Fruit fly (Drosophila melanogaster): Measurements from ENCODE around the gene qua.

Gene qua

DNA sequence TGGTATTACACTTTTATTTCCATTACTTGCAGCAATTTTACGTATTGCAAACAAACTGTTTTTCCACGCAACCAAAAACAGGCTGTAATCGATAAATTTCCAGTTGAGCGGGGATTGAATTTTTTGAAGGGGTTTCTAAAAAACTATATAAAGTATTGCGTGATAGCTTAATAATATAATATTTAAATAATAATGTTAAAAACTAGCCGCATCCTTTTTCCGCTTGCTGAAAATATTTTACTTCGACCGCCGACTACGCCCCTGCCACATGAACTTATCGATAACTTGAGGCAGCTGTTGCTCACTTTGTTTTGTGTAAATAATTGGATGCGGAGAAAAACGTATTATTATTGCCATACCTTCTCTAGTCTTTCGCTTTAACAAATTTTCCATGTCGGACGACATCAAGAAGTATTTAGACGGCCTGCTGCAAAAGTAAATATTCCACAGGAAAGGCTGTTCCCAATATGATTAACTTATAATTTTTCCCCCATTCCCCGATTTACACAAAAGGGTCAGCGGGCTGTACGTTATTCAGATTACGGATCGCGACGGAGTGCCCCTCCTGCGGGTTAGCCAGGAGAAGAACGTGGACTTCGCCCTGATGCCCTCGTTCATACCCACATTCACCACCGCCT lies 15.9 kb downstream of the qua start, which contains the start of the genes fws and Lamtor3 (continued):
- TF ChIP-seq CG13424 (tag; optimal IDR thresholded peaks at IDR 0.05) (peak; percentile 97), disco-r (GFP tag; optimal IDR thresholded peaks at IDR 0.05) (peak; percentile 73), CG9437 (GFP tag; optimal IDR thresholded peaks at IDR 0.05) (peak; percentile 96), cg (GFP tag; optimal IDR thresholded peaks at IDR 0.05) (no peak), CG17612 (GFP tag; IDR thresholded peaks at IDR 0.05) (peak; percentile 97), chm (GFP tag; IDR thresholded peaks at IDR 0.05) (peak; percentile 99), CG31224 (GFP tag; IDR thresholded peaks at IDR 0.05) (peak; percentile 97), Opbp (GFP tag; IDR thresholded peaks at IDR 0.05; ENCODE audit: partially characterized antibody) (peak; percentile 51; the same call in 1 of the 3 replicates), lilli (GFP tag; optimal IDR thresholded peaks at IDR 0.05) (peak; percentile 97), dmrt11E (tag; optimal IDR thresholded peaks at IDR 0.05) (peak; percentile 98), toy (GFP tag; IDR thresholded peaks at IDR 0.05) (peak; percentile 98), Eip74EF (GFP tag; optimal IDR thresholded peaks at IDR 0.05) (peak in 1 of 2 experiments; percentile 95), fu2 (GFP tag; optimal IDR thresholded peaks at IDR 0.05) (peak; percentile 87), Taf1 (GFP tag; IDR thresholded peaks at IDR 0.05) (peak; percentile 99), tio (GFP tag; optimal IDR thresholded peaks at IDR 0.05) (peak; percentile 94), ftz-f1 (GFP tag; optimal IDR thresholded peaks at IDR 0.05) (peak; percentile 66), Nf-YA (GFP tag; IDR thresholded peaks at IDR 0.05) (peak; percentile 97), Sin3A (optimal IDR thresholded peaks at IDR 0.05) (no peak), row (GFP tag; IDR thresholded peaks at IDR 0.05) (peak; percentile 99), CG4820 (GFP tag; optimal IDR thresholded peaks at IDR 0.05) (peak; percentile 95), MTF-1 (GFP tag; optimal IDR thresholded peaks at IDR 0.05; ENCODE audit: borderline replicate concordance) (peak; percentile 95), Dll (GFP tag; IDR thresholded peaks at IDR 0.05; ENCODE audit: partially characterized antibody) (peak; percentile 74), trem (tag; optimal IDR thresholded peaks at IDR 0.05) (peak; percentile 95), unc-4 (GFP tag; IDR thresholded peaks at IDR 0.05; ENCODE audit: partially characterized antibody) (peak; percentile 52; the same call in 1 of the 2 replicates), CG12769 (tag; optimal IDR thresholded peaks at IDR 0.05) (peak; percentile 95), br (optimal IDR thresholded peaks at IDR 0.05) (no peak), hth (optimal IDR thresholded peaks at IDR 0.05) (no peak), C15 (GFP tag; IDR thresholded peaks at IDR 0.05) (peak; percentile 98), croc (GFP tag; conservative IDR thresholded peaks at IDR 0.05) (peak; percentile 97), gsb-n (tag; optimal IDR thresholded peaks at IDR 0.05) (peak; percentile 98), tll (GFP tag; optimal IDR thresholded peaks at IDR 0.05) (peak in 1 of 2 experiments; percentile 38), ara (GFP tag; IDR thresholded peaks at IDR 0.05) (peak; percentile 99), tgo (GFP tag; IDR thresholded peaks at IDR 0.05) (peak; percentile 99), lmd (GFP tag; IDR thresholded peaks at IDR 0.05) (peak; percentile 100), Abd-B (GFP tag; optimal IDR thresholded peaks at IDR 0.05) (peak; percentile 98), seq (GFP tag; IDR thresholded peaks at IDR 0.05) (peak; percentile 99), CG31365 (tag; optimal IDR thresholded peaks at IDR 0.05) (peak; percentile 80), E2f1 (GFP tag; IDR thresholded peaks at IDR 0.05) (peak; percentile 99), CG11247 (GFP tag; IDR thresholded peaks at IDR 0.05) (peak; percentile 99), BtbVII (GFP tag; optimal IDR thresholded peaks at IDR 0.05) (peak; percentile 96), CG34422 (GFP tag; IDR thresholded peaks at IDR 0.05) (peak; percentile 100), corto (GFP tag; optimal IDR thresholded peaks at IDR 0.05) (peak; percentile 91), CG6654 (GFP tag; optimal IDR thresholded peaks at IDR 0.05) (peak; percentile 91), CG5245 (GFP tag; optimal IDR thresholded peaks at IDR 0.05) (peak; percentile 92), CG8359 (GFP tag; optimal IDR thresholded peaks at IDR 0.05; ENCODE audit: borderline replicate concordance) (peak; percentile 90), pum (GFP tag; optimal IDR thresholded peaks at IDR 0.05) (peak; percentile 68), CG18764 (GFP tag; optimal IDR thresholded peaks at IDR 0.05) (peak; percentile 94), Nf-YB (GFP tag; optimal IDR thresholded peaks at IDR 0.05) (peak; percentile 86), Hmr (GFP tag; optimal IDR thresholded peaks at IDR 0.05) (peak; percentile 99), kah (GFP tag; optimal IDR thresholded peaks at IDR 0.05) (peak; percentile 88)
